Worm (Caenorhabditis elegans) whole organism, L4/young adult: Measurements from ENCODE around the gene nhr-140.

Experiments
- W03F9.2 ChIP-seq: fragments of 150-350 bp; optimal IDR thresholded peaks from 2 replicates; lab custom pipeline; 2014; ENCODE audit warnings: missing biosample characterization, missing genetic modification characterization
- dao-5 ChIP-seq: sonication (generic microtip); optimal IDR thresholded peaks from 2 replicates; lab custom pipeline; 2016; ENCODE audit warnings: missing genotype, missing genetic modification characterization, moderate library complexity, missing compliant biosample characterization
- him-1 ChIP-seq: sonication (generic microtip); optimal IDR thresholded peaks from 2 replicates; lab custom pipeline; 2016; ENCODE audit warnings: missing genotype, missing genetic modification reagents, missing genetic modification characterization, missing compliant biosample characterization

DNA sequence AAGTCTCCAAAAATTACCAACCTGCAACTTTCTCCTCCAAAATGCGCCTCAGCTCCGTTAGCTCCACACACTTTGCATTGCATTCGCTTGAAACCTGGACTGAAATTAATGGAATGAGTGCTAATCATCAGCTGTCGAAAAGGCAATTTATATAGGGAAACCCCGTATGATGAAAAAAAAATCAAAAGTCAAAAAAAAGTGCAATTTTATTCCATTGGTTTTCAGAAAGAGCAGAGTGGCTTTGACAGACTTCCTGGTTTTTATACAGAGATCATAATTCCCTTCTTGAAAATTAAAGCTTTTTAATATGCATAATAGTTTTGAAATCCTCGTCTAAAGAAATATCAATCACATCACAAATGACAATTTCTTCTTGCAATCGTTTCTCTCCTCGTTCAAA is 1.8 kb downstream of the nhr-140 start, which contains the start of gene nhr-139:
- TF ChIP-seq him-1 (tag; lab: Kevin White, UChicago) (no peak), W03F9.2 (tag; lab: Kevin White, UChicago) (no peak), dao-5 (tag; lab: Kevin White, UChicago) (no peak)
